Worm (Caenorhabditis elegans): ENCODE data around the gene F17C8.7.
"Not testable (repeated sequence)": the region's sequence is repeated elsewhere in the genome, so short reads cannot be mapped to it uniquely, and the experiment has no call there.

Gene F17C8.7

ce11 chrIII:4766842-4767241 lies 31.3 kb downstream of the F17C8.7 start:
- no peak for TF ChIP-seq unc-62 (GFP tag; optimal IDR thresholded peaks at IDR 0.05)

ce11 chrIII:4767869-4768645 lies 32.5 kb downstream of the F17C8.7 start:
- TF ChIP-seq unc-62 (GFP tag; optimal IDR thresholded peaks at IDR 0.05) = no peak

- no peak for TF ChIP-seq unc-62 (GFP tag; optimal IDR thresholded peaks at IDR 0.05)
Measured at ce11 chrIII:4778003-4778402, 42.5 kb downstream of the F17C8.7 start, which contains the start of gene B0393.7. Gene B0393.7 (minus strand): TSS chrIII:4778103.

ce11 chrIII:4779855-4780254 lies 44.3 kb downstream of the F17C8.7 start, which contains the start of gene B0393.9:
Gene B0393.9 (minus strand): TSS chrIII:4780157.
- TF ChIP-seq unc-62 (GFP tag; optimal IDR thresholded peaks at IDR 0.05) = no peak

ce11 chrIII:4781937-4782576 lies 46.5 kb downstream of the F17C8.7 start, which contains the start of the genes gex-5 and C38D4.10:
Gene gex-5 (minus strand): TSS chrIII:4781987.
Gene C38D4.10 (plus strand): TSS chrIII:4782526.
- not testable (repeated sequence) for TF ChIP-seq unc-62 (GFP tag; optimal IDR thresholded peaks at IDR 0.05)

ce11 chrIII:4785131-4785530 lies 49.6 kb downstream of the F17C8.7 start, which contains the start of gene enu-3.2:
Gene enu-3.2 (minus strand): TSS chrIII:4785235.
- TF ChIP-seq unc-62 (GFP tag; optimal IDR thresholded peaks at IDR 0.05) = not testable (repeated sequence)

ce11 chrIII:4785714-4786113 lies 50.2 kb downstream of the F17C8.7 start, which contains the start of gene mel-28:
Gene mel-28 (plus strand): TSS chrIII:4786080.
- no peak for TF ChIP-seq unc-62 (GFP tag; optimal IDR thresholded peaks at IDR 0.05)

Measured in whole organism, dauer.